Fruit fly (Drosophila melanogaster) whole organism, prepupa: ENCODE results near the gene sav.

Experiments used
- CG6854 ChIP-seq: fragments of 200-800 bp; sonication (Bioruptor generic); optimal IDR thresholded peaks from 2 replicates; lab custom pipeline; 2017; ENCODE audit warnings: missing biosample characterization, mild to moderate bottlenecking, missing genetic modification characterization
- Eip93F ChIP-seq: fragments of 200-800 bp; sonication (Bioruptor generic); optimal IDR thresholded peaks from 2 replicates; lab custom pipeline; 2016; ENCODE audit warnings: missing biosample characterization, mild to moderate bottlenecking, missing genetic modification characterization
- topi ChIP-seq: fragments of 200-800 bp; sonication (Bioruptor generic); optimal IDR thresholded peaks from 3 replicates; lab custom pipeline; 2016; ENCODE audit warnings: missing biosample characterization, missing genetic modification characterization

DNA sequence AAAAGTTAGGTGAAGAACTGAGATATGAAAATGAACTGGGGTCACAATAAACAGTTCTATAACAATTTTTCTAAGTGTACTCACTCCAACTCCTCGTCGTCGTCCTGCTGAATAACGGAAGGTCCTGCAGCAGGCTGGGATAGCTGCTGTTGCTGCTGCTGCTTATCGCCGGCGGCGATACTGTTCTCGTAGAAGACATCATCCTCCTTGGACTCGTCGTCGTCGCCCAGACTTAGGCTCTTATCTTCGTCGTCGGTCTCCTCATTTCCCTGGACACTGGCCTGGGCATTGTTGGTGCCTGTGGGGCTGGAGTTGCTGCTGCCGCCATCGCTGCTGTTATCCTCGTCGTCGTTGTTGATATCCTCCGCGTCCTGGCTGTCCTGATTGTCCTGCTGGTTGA, 20.2 kb upstream of the sav start:
- TF ChIP-seq topi (no peak), CG6854 (GFP tag; lab: Kevin White, UChicago) (no peak), Eip93F (no peak)
